Worm (Caenorhabditis elegans): Measurements from ENCODE around the gene lbp-3.

DNA sequence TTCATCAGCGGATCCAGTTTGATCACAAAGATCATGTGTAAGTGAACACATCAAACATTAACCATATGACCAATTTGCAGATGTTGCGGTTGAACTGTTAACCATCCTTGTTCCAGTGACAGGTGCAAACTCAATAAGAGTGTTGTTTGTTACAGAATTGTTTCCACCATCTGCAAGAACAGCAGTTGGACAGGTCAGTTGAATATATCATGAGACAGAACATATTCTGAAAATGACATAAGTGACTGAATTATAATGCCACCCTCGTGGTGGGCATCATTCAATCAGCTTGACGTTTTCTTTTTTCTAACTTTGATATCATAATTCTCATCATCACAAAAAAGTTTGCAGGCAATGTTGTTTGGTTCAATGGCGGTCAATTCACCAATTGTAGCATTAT is 43.4 kb downstream of the lbp-3 start:
- TF ChIP-seq nhr-120 (GFP tag; IDR thresholded peaks at IDR 0.05) (no peak), mxl-1 (tag; optimal IDR thresholded peaks at IDR 0.05) (no peak), die-1 (tag; optimal IDR thresholded peaks at IDR 0.05) (no peak), F57A8.1 (GFP tag; optimal IDR thresholded peaks at IDR 0.05) (no peak), hmg-1.2 (GFP tag; IDR thresholded peaks at IDR 0.05) (no peak), C17E4.6 (GFP tag; IDR thresholded peaks at IDR 0.05) (no peak), snpc-4 (GFP tag; optimal IDR thresholded peaks at IDR 0.05) (no peak), snpc-4 (tag; optimal IDR thresholded peaks at IDR 0.05) (no peak), ama-1 (optimal IDR thresholded peaks at IDR 0.05) (no peak), ama-1 (GFP tag; optimal IDR thresholded peaks at IDR 0.05) (no peak), rec-8 (tag; optimal IDR thresholded peaks at IDR 0.05) (no peak), F33H1.4 (GFP tag; IDR thresholded peaks at IDR 0.05) (no peak), Y53G8AR.9 (GFP tag; conservative IDR thresholded peaks at IDR 0.05) (no peak), ZK185.1 (tag; optimal IDR thresholded peaks at IDR 0.05; ENCODE audit: poor library complexity, severe bottlenecking) (no peak), dpl-1 (GFP tag; optimal IDR thresholded peaks at IDR 0.05) (no peak), let-607 (tag; optimal IDR thresholded peaks at IDR 0.05) (no peak)

Measured in whole organism, young adult.